Fruit fly (Drosophila melanogaster): ENCODE measurements around the gene Mondo.

dm6 chr2L:21243964-21244466, 65.8 kb downstream of the Mondo start:
- TF ChIP-seq ttk (optimal IDR thresholded peaks at IDR 0.05) (no peak), psq (optimal IDR thresholded peaks at IDR 0.05) (no peak), Myc (optimal IDR thresholded peaks at IDR 0.05) (no peak), insv (optimal IDR thresholded peaks at IDR 0.05) (no peak), h (optimal IDR thresholded peaks at IDR 0.05) (no peak)

Data from Kc167 (cell line).